Worm (Caenorhabditis elegans): ENCODE data around the gene Y116A8C.27.

DNA sequence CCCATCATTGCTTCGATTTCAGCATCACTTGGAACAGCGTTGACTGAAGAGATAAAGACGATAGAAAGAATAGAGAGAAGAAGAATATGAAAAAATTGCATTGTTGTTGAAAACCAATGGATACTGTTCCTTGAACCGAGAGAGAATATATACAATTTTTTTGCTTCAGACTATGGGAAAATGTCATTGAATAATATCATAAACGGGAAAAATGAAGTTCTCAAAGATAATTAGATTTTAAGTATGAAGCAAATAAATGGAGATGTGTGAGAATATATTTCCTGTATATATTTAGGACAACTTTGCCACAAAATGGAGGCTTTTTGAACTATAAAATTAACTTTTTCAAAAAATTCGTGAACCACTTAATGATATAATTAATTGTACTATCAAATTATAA is 38.0 kb downstream of the Y116A8C.27 start, which contains the start of gene Y116A8C.44:
- TF ChIP-seq unc-86 (tag; optimal IDR thresholded peaks at IDR 0.05) (no peak), hlh-8 (tag; optimal IDR thresholded peaks at IDR 0.05) (no peak), fax-1 (tag; optimal IDR thresholded peaks at IDR 0.05) (no peak), nfya-1 (tag; optimal IDR thresholded peaks at IDR 0.05) (no peak), nhr-232 (tag; optimal IDR thresholded peaks at IDR 0.05) (no peak)

Data from whole organism, late embryonic.